Worm (Caenorhabditis elegans) whole organism, L4 larva: ENCODE results near the gene lron-3.

Source experiments
- D1046.2 ChIP-seq: fragments of 200-800 bp; sonication (Bioruptor generic); IDR thresholded peaks from 2 replicates; pipeline ENCODE4 v1.3.6; 2022; ENCODE audit warnings: missing genetic modification characterization, missing compliant biosample characterization
- F10B5.3 ChIP-seq: sonication (generic microtip); optimal IDR thresholded peaks from 2 replicates; lab custom pipeline; 2016; ENCODE audit warnings: mild to moderate bottlenecking, missing genetic modification characterization, missing compliant biosample characterization
- F26F4.8 ChIP-seq: fragments of 200-800 bp; sonication (Bioruptor generic); conservative IDR thresholded peaks from 2 replicates; pipeline ENCODE4 v1.3.6; 2022; ENCODE audit warnings: missing genetic modification characterization, missing compliant biosample characterization
- F37D6.2 ChIP-seq: sonication (generic microtip); optimal IDR thresholded peaks from 2 replicates; lab custom pipeline; 2016; ENCODE audit warnings: mild to moderate bottlenecking, missing genetic modification characterization, missing compliant biosample characterization
- F44E2.7 ChIP-seq: fragments of 200-800 bp; sonication (Bioruptor generic); IDR thresholded peaks from 2 replicates; pipeline ENCODE4 v2.1.2; 2022; ENCODE audit warnings: missing genetic modification characterization, missing compliant biosample characterization
- F49E8.2 ChIP-seq: sonication (generic microtip); optimal IDR thresholded peaks from 2 replicates; lab custom pipeline; 2016; ENCODE audit warnings: missing compliant biosample characterization, mild to moderate bottlenecking, missing genetic modification characterization, borderline replicate concordance
- T20F7.1 ChIP-seq: fragments of 200-800 bp; sonication (Bioruptor generic); optimal IDR thresholded peaks from 2 replicates; lab custom pipeline; 2018; ENCODE audit warnings: mild to moderate bottlenecking, missing genetic modification characterization, missing compliant biosample characterization
- T26A8.4 ChIP-seq: fragments of 200-800 bp; sonication (Bioruptor generic); IDR thresholded peaks from 2 replicates; pipeline ENCODE4 v1.3.6; 2022; ENCODE audit warnings: missing genetic modification characterization, missing compliant biosample characterization
- ZK337.2 ChIP-seq: fragments of 200-800 bp; sonication (Bioruptor generic); IDR thresholded peaks from 2 replicates; pipeline ENCODE4 v1.3.6; 2022; ENCODE audit warnings: missing genetic modification reagents, missing genetic modification characterization, missing compliant biosample characterization
- aha-1 ChIP-seq: fragments of 150-350 bp; peaks from one replicate; lab custom pipeline; 2014; ENCODE audit warnings: missing biosample characterization, missing genetic modification characterization
- ceh-32 ChIP-seq: sonication (generic microtip); optimal IDR thresholded peaks from 2 replicates; lab custom pipeline; 2016; ENCODE audit warnings: mild to moderate bottlenecking, missing genetic modification characterization, missing compliant biosample characterization; ENCODE audit not compliant: poor library complexity
- ceh-44 ChIP-seq: fragments of 200-800 bp; sonication (Bioruptor generic); IDR thresholded peaks from 2 replicates; pipeline ENCODE4 v1.3.6; 2022; ENCODE audit warnings: missing genetic modification reagents, missing genetic modification characterization, missing compliant biosample characterization
- ctbp-1 ChIP-seq: fragments of 200-800 bp; sonication (Bioruptor generic); IDR thresholded peaks from 2 replicates; pipeline ENCODE4 v1.3.6; 2022; ENCODE audit warnings: missing genetic modification reagents, missing genetic modification characterization, missing compliant biosample characterization
- daf-16 ChIP-seq, 3 experiments: sonication (generic microtip); optimal IDR thresholded peaks; 2 replicates each; lab custom pipeline; 2016 to 2017; ENCODE audit warnings: missing genetic modification characterization in 3 of 3, missing genetic modification reagents in 3 of 3, mild to moderate bottlenecking in 2 of 3, missing compliant biosample characterization in 2 of 3, missing biosample characterization in 1 of 3, moderate library complexity in 1 of 3
- dmd-8 ChIP-seq: fragments of 200-800 bp; sonication (Bioruptor generic); IDR thresholded peaks from 2 replicates; pipeline ENCODE4 v1.3.6; 2022; ENCODE audit warnings: missing genetic modification characterization, missing compliant biosample characterization
- dpl-1 ChIP-seq: fragments of 150-350 bp; optimal IDR thresholded peaks from 2 replicates; lab custom pipeline; 2014; ENCODE audit warnings: missing biosample characterization, missing genetic modification reagents, missing genetic modification characterization
- duxl-1 ChIP-seq: sonication (generic microtip); optimal IDR thresholded peaks from 2 replicates; lab custom pipeline; 2016; ENCODE audit warnings: mild to moderate bottlenecking, missing genetic modification characterization, moderate library complexity, missing compliant biosample characterization; ENCODE audit not compliant: poor library complexity
- dve-1 ChIP-seq: sonication (generic microtip); optimal IDR thresholded peaks from 2 replicates; lab custom pipeline; 2017; ENCODE audit warnings: antibody characterized with exemption, mild to moderate bottlenecking, missing genetic modification characterization, missing compliant biosample characterization; ENCODE audit not compliant: insufficient read depth
- egl-43 ChIP-seq: fragments of 200-800 bp; sonication (Bioruptor generic); IDR thresholded peaks from 2 replicates; pipeline ENCODE4 v1.3.6; 2022; ENCODE audit warnings: missing genetic modification reagents, missing genetic modification characterization, missing compliant biosample characterization
- fkh-10 ChIP-seq: fragments of 150-350 bp; optimal IDR thresholded peaks from 2 replicates; lab custom pipeline; 2014; ENCODE audit warnings: missing biosample characterization, missing genetic modification reagents, missing genetic modification characterization
- gei-8 ChIP-seq: fragments of 200-800 bp; sonication (Bioruptor generic); optimal IDR thresholded peaks from 2 replicates; lab custom pipeline; 2018; ENCODE audit warnings: mild to moderate bottlenecking, missing genetic modification characterization, missing compliant biosample characterization
- jun-1 ChIP-seq: fragments of 150-350 bp; optimal IDR thresholded peaks from 2 replicates; lab custom pipeline; 2014; ENCODE audit warnings: missing biosample characterization, missing genetic modification reagents, missing genetic modification characterization
- lim-7 ChIP-seq: fragments of 200-800 bp; sonication (Bioruptor generic); IDR thresholded peaks from 2 replicates; pipeline ENCODE4 v1.3.6; 2022; ENCODE audit warnings: missing genetic modification characterization, missing compliant biosample characterization
- lin-13 ChIP-seq: fragments of 150-350 bp; optimal IDR thresholded peaks from 2 replicates; lab custom pipeline; 2014; ENCODE audit warnings: missing biosample characterization, missing genetic modification reagents, missing genetic modification characterization
- lin-15B ChIP-seq: fragments of 150-350 bp; sonication (generic microtip); optimal IDR thresholded peaks from 3 replicates; lab custom pipeline; 2014; ENCODE audit warnings: missing biosample characterization, missing genetic modification characterization
- lin-29 ChIP-seq: fragments of 200-800 bp; sonication (Bioruptor generic); IDR thresholded peaks from 2 replicates; pipeline ENCODE4 v1.3.6; 2022; ENCODE audit warnings: missing genetic modification reagents, missing genetic modification characterization, missing compliant biosample characterization
- lin-39 ChIP-seq: fragments of 150-350 bp; optimal IDR thresholded peaks from 2 replicates; lab custom pipeline; 2014; ENCODE audit warnings: missing biosample characterization, missing genetic modification reagents, missing genetic modification characterization
- mdt-29 ChIP-seq: fragments of 200-800 bp; sonication (Bioruptor generic); IDR thresholded peaks from 2 replicates; pipeline ENCODE4 v1.3.6; 2022; ENCODE audit warnings: missing genetic modification reagents, missing genetic modification characterization, missing compliant biosample characterization
- mep-1 ChIP-seq: fragments of 150-350 bp; sonication (generic microtip); optimal IDR thresholded peaks from 3 replicates; lab custom pipeline; 2014; ENCODE audit warnings: missing biosample characterization, missing genetic modification characterization
- mes-2 ChIP-seq: sonication (generic microtip); optimal IDR thresholded peaks from 2 replicates; lab custom pipeline; 2016; ENCODE audit warnings: missing genotype, mild to moderate bottlenecking, missing genetic modification characterization, missing compliant biosample characterization; ENCODE audit not compliant: poor library complexity, severe bottlenecking
- mxl-2 ChIP-seq: fragments of 200-800 bp; sonication (Bioruptor generic); conservative IDR thresholded peaks from 2 replicates; pipeline ENCODE4 v1.3.6; 2022; ENCODE audit warnings: missing genetic modification reagents, missing genetic modification characterization, missing compliant biosample characterization
- mxl-3 ChIP-seq: fragments of 200-800 bp; sonication (Bioruptor generic); optimal IDR thresholded peaks from 2 replicates; lab custom pipeline; 2018; ENCODE audit warnings: mild to moderate bottlenecking, missing genetic modification characterization, missing compliant biosample characterization
- nhr-11 ChIP-seq: fragments of 150-350 bp; optimal IDR thresholded peaks from 2 replicates; lab custom pipeline; 2014; ENCODE audit warnings: missing biosample characterization, missing genetic modification characterization
- nhr-28 ChIP-seq: fragments of 150-350 bp; optimal IDR thresholded peaks from 2 replicates; lab custom pipeline; 2014; ENCODE audit warnings: missing biosample characterization, missing genetic modification characterization
- nhr-41 ChIP-seq: fragments of 200-800 bp; sonication (Bioruptor generic); IDR thresholded peaks from 2 replicates; pipeline ENCODE4 v1.3.6; 2022; ENCODE audit warnings: missing genetic modification reagents, missing genetic modification characterization, missing compliant biosample characterization
- nhr-42 ChIP-seq: fragments of 200-800 bp; sonication (Bioruptor generic); IDR thresholded peaks from 2 replicates; pipeline ENCODE4 v1.3.6; 2022; ENCODE audit warnings: missing genetic modification characterization, missing compliant biosample characterization
- nhr-76 ChIP-seq: fragments of 150-350 bp; optimal IDR thresholded peaks from 2 replicates; lab custom pipeline; 2014; ENCODE audit warnings: missing biosample characterization, missing genetic modification characterization
- nhr-77 ChIP-seq: fragments of 150-350 bp; optimal IDR thresholded peaks from 2 replicates; lab custom pipeline; 2014; ENCODE audit warnings: missing biosample characterization, missing genetic modification characterization
- pha-4 ChIP-seq, 2 experiments: fragments of 150-350 bp in 1 of 2; fragments of 200-800 bp in 1 of 2; sonication (Bioruptor generic) in 1 of 2; IDR thresholded peaks in 1 of 2; optimal IDR thresholded peaks in 1 of 2; 2 replicates each; pipeline versions ENCODE4 v1.3.6 to Lab custom; 2014 to 2022; ENCODE audit warnings: missing genetic modification characterization in 2 of 2, missing genetic modification reagents in 2 of 2, missing biosample characterization in 1 of 2, missing compliant biosample characterization in 1 of 2
- php-3 ChIP-seq: fragments of 200-800 bp; sonication (Bioruptor generic); IDR thresholded peaks from 2 replicates; pipeline ENCODE4 v1.3.6; 2022; ENCODE audit warnings: missing genetic modification reagents, missing genetic modification characterization, missing compliant biosample characterization
- rbr-2 ChIP-seq: sonication (generic microtip); optimal IDR thresholded peaks from 2 replicates; lab custom pipeline; 2016; ENCODE audit warnings: missing genotype, missing genetic modification characterization, missing compliant biosample characterization
- tag-97 ChIP-seq: fragments of 200-800 bp; sonication (Bioruptor generic); IDR thresholded peaks from 2 replicates; pipeline ENCODE4 v1.3.6; 2022; ENCODE audit warnings: missing genetic modification characterization, missing compliant biosample characterization
- unc-130 ChIP-seq: sonication (generic microtip); optimal IDR thresholded peaks from 2 replicates; lab custom pipeline; 2016; ENCODE audit warnings: missing genetic modification reagents, missing genetic modification characterization, missing compliant biosample characterization
- vab-7 ChIP-seq: fragments of 200-800 bp; sonication (Bioruptor generic); IDR thresholded peaks from 2 replicates; pipeline ENCODE4 v1.3.6; 2022; ENCODE audit warnings: missing genetic modification reagents, missing genetic modification characterization, missing compliant biosample characterization
- zip-2 ChIP-seq: fragments of 150-350 bp; optimal IDR thresholded peaks from 2 replicates; lab custom pipeline; 2014; ENCODE audit warnings: missing biosample characterization, missing genetic modification characterization

lron-3 gene

ce11 chrX:15606585-15607276, 49.0 kb upstream of the lron-3 start, which contains the start of gene rab-14 (continued):
- TF ChIP-seq rbr-2 (tag; lab: Kevin White, UChicago) (peak; percentile 76), nhr-11 (tag; lab: Kevin White, UChicago) (peak; percentile 55), zip-2 (no peak), unc-130 (GFP tag; lab: Kevin White, UChicago) (no peak), ZK337.2 (GFP tag; lab: Robert Waterston, UW) (no peak), gei-8 (GFP tag; lab: Kevin White, UChicago) (no peak), F26F4.8 (GFP tag; lab: Robert Waterston, UW) (no peak), dve-1 (tag; lab: Kevin White, UChicago) (peak; percentile 49), nhr-42 (GFP tag; lab: Robert Waterston, UW) (peak; percentile 58; the same call in 1 of the 2 replicates), D1046.2 (GFP tag; lab: Robert Waterston, UW) (no peak), vab-7 (GFP tag; lab: Robert Waterston, UW) (0 out of 2 replicates have a peak, but pooled peaks have one; percentile 30), F10B5.3 (tag; lab: Kevin White, UChicago) (no peak), fkh-10 (GFP tag; lab: Kevin White, UChicago) (peak; percentile 71), mep-1 (tag; lab: Kevin White, UChicago) (peak; percentile 83), T20F7.1 (GFP tag; lab: Kevin White, UChicago) (no peak), daf-16 (GFP tag; optimal IDR thresholded peaks at IDR 0.05; lab: Kevin White, UChicago) (no peak), daf-16 (tag; optimal IDR thresholded peaks at IDR 0.05; lab: Kevin White, UChicago) (peak; percentile 19), mxl-2 (GFP tag; lab: Robert Waterston, UW) (no peak), nhr-76 (no peak)

DNA sequence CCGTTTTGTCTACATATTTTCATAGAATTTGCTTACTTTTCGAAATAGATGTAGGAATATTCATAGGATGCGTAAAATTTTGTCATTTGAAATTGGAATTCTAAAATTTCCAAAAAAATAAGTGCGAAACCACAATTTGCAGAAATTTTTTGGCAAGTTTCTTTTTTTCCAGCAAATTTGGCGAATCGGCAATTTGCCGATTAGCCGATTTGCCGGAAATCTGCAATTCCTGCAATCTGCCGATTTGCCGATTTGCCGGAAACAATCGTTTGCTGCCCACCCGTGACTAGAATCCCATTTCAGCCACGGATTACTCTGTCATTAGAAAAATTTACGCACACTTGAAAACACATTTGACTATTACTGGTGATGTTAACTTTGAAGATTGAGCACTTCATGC, 46.5 kb upstream of the lron-3 start:
- peak; percentile 68; the same call in 1 of the 2 replicates for TF ChIP-seq T26A8.4 (GFP tag; lab: Robert Waterston, UW)
- TF ChIP-seq F26F4.8 (GFP tag; lab: Robert Waterston, UW), result no peak
- TF ChIP-seq dmd-8 (GFP tag; lab: Robert Waterston, UW), result no peak
- no peak for TF ChIP-seq ctbp-1
- TF ChIP-seq zip-2, result no peak
- no peak for TF ChIP-seq mxl-3 (GFP tag; lab: Kevin White, UChicago)
- TF ChIP-seq pha-4 (GFP tag; IDR thresholded peaks at IDR 0.05; lab: Robert Waterston, UW), result no peak
- TF ChIP-seq pha-4 (tag; optimal IDR thresholded peaks at IDR 0.05; lab: Kevin White, UChicago), result no peak
- no peak for TF ChIP-seq jun-1
- no peak for TF ChIP-seq dpl-1 (GFP tag; lab: Kevin White, UChicago)
- no peak for TF ChIP-seq lin-13 (GFP tag; lab: Kevin White, UChicago)
- peak; percentile 74 for TF ChIP-seq aha-1
- no peak for TF ChIP-seq F49E8.2 (tag; lab: Kevin White, UChicago)
- TF ChIP-seq ceh-44 (GFP tag; lab: Robert Waterston, UW), result no peak
- no peak for TF ChIP-seq rbr-2 (tag; lab: Kevin White, UChicago)
- no peak for TF ChIP-seq ceh-32 (tag; lab: Kevin White, UChicago)
- TF ChIP-seq mes-2 (tag; lab: Kevin White, UChicago), result peak; percentile 24
- TF ChIP-seq tag-97, result no peak
- no peak for TF ChIP-seq mep-1 (tag; lab: Kevin White, UChicago)
- no peak for TF ChIP-seq lin-39 (tag; lab: Kevin White, UChicago)
- no peak for TF ChIP-seq F44E2.7 (GFP tag; lab: Robert Waterston, UW)
- 0 out of 2 replicates have a peak, but pooled peaks have one; percentile 5 for TF ChIP-seq php-3 (GFP tag; lab: Robert Waterston, UW)
- TF ChIP-seq egl-43 (GFP tag; lab: Robert Waterston, UW), result peak; percentile 66
- no peak for TF ChIP-seq mdt-29
- TF ChIP-seq gei-8 (GFP tag; lab: Kevin White, UChicago), result no peak
- TF ChIP-seq daf-16 (GFP tag; optimal IDR thresholded peaks at IDR 0.05; lab: Kevin White, UChicago), result no peak
- TF ChIP-seq daf-16 (tag; optimal IDR thresholded peaks at IDR 0.05; lab: Kevin White, UChicago), result no peak
- TF ChIP-seq lin-29 (GFP tag; lab: Robert Waterston, UW), result no peak
- no peak for TF ChIP-seq nhr-77
- no peak for TF ChIP-seq F37D6.2 (tag; lab: Kevin White, UChicago)
- no peak for TF ChIP-seq lin-15B (tag; lab: Kevin White, UChicago)
- no peak for TF ChIP-seq F10B5.3 (tag; lab: Kevin White, UChicago)
- no peak for TF ChIP-seq nhr-41 (GFP tag; lab: Robert Waterston, UW)
- no peak for TF ChIP-seq duxl-1 (tag; lab: Kevin White, UChicago)
- no peak for TF ChIP-seq nhr-28
- 0 out of 2 replicates have a peak, but pooled peaks have one; percentile 20 for TF ChIP-seq lim-7 (GFP tag; lab: Robert Waterston, UW)
